Worm (Caenorhabditis elegans): ENCODE results near the gene ifas-1.

DNA sequence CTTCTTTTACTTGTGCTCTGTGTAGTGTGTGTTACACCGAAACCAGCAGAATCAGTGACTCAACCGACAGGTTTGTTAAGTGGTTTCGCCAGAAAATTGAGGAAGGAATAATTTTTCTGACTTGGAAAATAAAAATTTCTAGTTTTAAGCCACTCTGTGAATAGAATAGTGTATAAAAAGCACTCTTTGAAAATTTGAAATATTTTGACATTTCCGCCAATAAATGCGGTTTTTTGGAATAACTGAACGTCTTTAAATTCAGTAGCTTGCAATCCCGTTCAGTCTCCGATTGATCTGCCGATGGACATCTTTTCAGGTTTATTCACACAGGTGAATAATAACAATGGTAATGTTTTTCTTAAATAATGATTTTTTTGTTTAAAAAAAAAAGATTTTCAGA is 24.0 kb downstream of the ifas-1 start, which contains the start of gene F19B10.3:
- TF ChIP-seq klf-2 (GFP tag; conservative IDR thresholded peaks at IDR 0.05) (no peak), ztf-23 (GFP tag; IDR thresholded peaks at IDR 0.05) (no peak), T22C8.4 (GFP tag; IDR thresholded peaks at IDR 0.05) (no peak), cog-1 (tag; optimal IDR thresholded peaks at IDR 0.05) (no peak), med-1 (GFP tag; optimal IDR thresholded peaks at IDR 0.05; ENCODE audit: insufficient read depth) (no peak), ref-1 (GFP tag; conservative IDR thresholded peaks at IDR 0.05) (no peak), flt-1 (GFP tag; IDR thresholded peaks at IDR 0.05) (no peak), ztf-29 (GFP tag; IDR thresholded peaks at IDR 0.05) (no peak)

All from whole organism, midembryonic.